Fruit fly (Drosophila melanogaster): ENCODE data around the gene Jon99Fi.
A peak's percentile ranks its signal among the peaks of the same experiment; 100 is the strongest.

Jon99Fi gene

DNA sequence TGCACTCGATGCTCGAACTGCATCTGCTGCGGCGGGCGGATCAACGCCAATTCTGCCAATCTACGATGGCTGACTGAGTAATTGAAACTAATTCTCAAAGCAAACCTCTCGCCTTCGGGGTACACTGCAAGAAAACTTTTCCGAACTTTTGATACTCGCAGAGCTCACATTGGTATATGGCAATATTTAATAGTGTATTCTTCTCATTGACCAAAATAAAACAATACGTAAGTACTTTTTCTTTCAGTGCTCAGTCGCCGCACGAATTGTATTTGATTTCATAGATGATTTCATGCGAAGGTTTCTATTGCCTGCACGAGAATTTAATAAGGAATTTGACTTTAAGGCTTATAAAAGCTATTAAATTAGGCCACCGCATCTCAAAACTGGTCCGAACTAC lies 36.9 kb downstream of the Jon99Fi start:
- peak; percentile 69 for TF ChIP-seq CG6163 (GFP tag; IDR thresholded peaks at IDR 0.05)
- TF ChIP-seq Lpt (GFP tag; optimal IDR thresholded peaks at IDR 0.05), result no peak
- TF ChIP-seq CG8119 (GFP tag; IDR thresholded peaks at IDR 0.05), result peak; percentile 31; the same call in 1 of the 3 replicates
- peak; percentile 54; the same call in 1 of the 3 replicates for TF ChIP-seq eg (GFP tag; IDR thresholded peaks at IDR 0.05)
- TF ChIP-seq CG32006 (GFP tag; optimal IDR thresholded peaks at IDR 0.05), result peak; percentile 27

DNA sequence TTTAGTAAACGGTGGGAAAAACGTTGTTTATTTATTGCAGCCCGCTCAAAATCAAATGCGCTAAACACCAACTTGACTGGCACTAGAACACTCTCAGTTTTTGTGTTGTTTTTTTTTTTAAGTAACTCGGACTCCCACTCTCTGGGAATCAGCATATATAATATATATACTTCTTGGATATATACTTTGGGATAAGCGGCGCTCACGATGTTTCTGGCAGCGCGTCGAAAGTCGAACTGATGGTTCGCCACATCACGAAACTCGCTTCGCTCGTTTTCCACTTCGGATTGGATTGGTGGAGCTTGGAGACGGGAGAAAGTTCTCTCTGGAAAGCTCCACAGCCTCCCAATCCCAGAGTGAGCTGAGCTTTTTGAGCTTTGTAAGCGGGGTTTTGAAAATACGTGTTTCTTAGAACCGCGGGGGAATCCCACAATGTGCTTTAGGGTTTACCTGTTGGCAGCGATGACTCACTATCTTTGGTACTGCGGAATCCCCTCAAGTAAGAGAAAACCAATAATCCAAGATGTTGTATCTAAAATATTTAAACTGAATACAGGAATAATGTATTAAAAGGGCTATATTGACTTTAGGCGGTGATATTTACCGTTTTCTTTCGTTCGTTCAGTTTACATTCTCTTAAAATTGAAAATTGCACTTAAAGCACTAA lies 38.2 kb downstream of the Jon99Fi start, which contains the start of gene jdp:
jdp (minus strand) TSS at position 239 of the 667 bp plus-strand sequence.
- TF ChIP-seq CG16779 (tag; optimal IDR thresholded peaks at IDR 0.05), result peak; percentile 37
- peak; percentile 34 for TF ChIP-seq CG3919 (GFP tag; optimal IDR thresholded peaks at IDR 0.05)
- no peak for TF ChIP-seq fkh (GFP tag; optimal IDR thresholded peaks at IDR 0.05)
- TF ChIP-seq CG6276 (GFP tag; optimal IDR thresholded peaks at IDR 0.05), result peak; percentile 50
- peak; percentile 12 for TF ChIP-seq CG6808 (GFP tag; optimal IDR thresholded peaks at IDR 0.05)
- peak; percentile 46; the same call in 1 of the 3 replicates for TF ChIP-seq CG6163 (GFP tag; IDR thresholded peaks at IDR 0.05)
- TF ChIP-seq Met (GFP tag; optimal IDR thresholded peaks at IDR 0.05), result peak; percentile 8
- TF ChIP-seq topi (GFP tag; optimal IDR thresholded peaks at IDR 0.05), result peak; percentile 16
- TF ChIP-seq vri (GFP tag; optimal IDR thresholded peaks at IDR 0.05), result peak; percentile 11
- no peak for TF ChIP-seq dac (GFP tag; optimal IDR thresholded peaks at IDR 0.05)
- TF ChIP-seq CG34406 (GFP tag; optimal IDR thresholded peaks at IDR 0.05), result no peak
- TF ChIP-seq Sox15 (GFP tag; optimal IDR thresholded peaks at IDR 0.05), result no peak
- TF ChIP-seq CG9139 (GFP tag; optimal IDR thresholded peaks at IDR 0.05), result peak; percentile 24
- peak; percentile 53 for TF ChIP-seq svp (GFP tag)
- peak; percentile 65 for TF ChIP-seq CG15336 (GFP tag; IDR thresholded peaks at IDR 0.05)
- TF ChIP-seq CG8632 (GFP tag; optimal IDR thresholded peaks at IDR 0.05), result no peak
- TF ChIP-seq eg (GFP tag; IDR thresholded peaks at IDR 0.05), result peak; percentile 69; the same call in 2 of the 3 replicates
- TF ChIP-seq achi (GFP tag; optimal IDR thresholded peaks at IDR 0.05), result no peak
- TF ChIP-seq CG7368 (GFP tag; optimal IDR thresholded peaks at IDR 0.05), result no peak
- peak; percentile 18 to 37 for TF ChIP-seq ss (GFP tag; optimal IDR thresholded peaks at IDR 0.05)
- no peak for TF ChIP-seq esn (GFP tag; optimal IDR thresholded peaks at IDR 0.05)
- peak; percentile 4 for TF ChIP-seq spab (GFP tag; optimal IDR thresholded peaks at IDR 0.05)
- no peak for TF ChIP-seq CG10631 (GFP tag; optimal IDR thresholded peaks at IDR 0.05)
- TF ChIP-seq Eip78C (GFP tag), result peak; percentile 87
- peak; percentile 79 for TF ChIP-seq Blimp-1 (GFP tag; optimal IDR thresholded peaks at IDR 0.05)

DNA sequence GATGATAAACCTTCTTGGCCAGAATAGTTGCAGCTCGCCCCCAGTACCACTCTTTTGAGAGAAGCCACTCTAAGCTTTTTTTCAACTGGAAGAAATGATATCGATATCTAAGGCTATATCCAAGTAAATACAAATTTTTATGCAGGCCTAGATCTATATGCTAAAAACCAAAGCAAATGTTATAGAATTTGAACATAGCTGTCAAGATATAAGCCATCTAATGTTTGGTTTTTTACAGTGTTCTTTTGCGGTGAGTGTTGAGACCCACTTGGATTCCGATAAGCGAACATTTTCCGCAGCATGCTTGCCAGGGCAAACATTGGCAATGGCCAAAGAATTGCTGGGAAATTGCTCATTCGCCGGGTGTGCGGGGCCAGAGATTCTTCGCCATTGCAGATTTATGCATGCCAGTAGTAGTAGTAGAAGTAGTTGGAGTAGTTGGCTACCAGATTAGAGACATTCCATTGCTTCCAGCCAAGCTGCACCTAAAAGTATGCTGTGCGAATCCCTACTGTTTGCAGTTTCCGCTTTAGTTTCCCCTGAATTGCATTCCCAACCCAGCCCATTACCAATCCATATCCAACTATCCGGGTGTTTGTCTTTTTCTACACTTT lies 40.0 kb downstream of the Jon99Fi start:
- TF ChIP-seq CG4318 (GFP tag; optimal IDR thresholded peaks at IDR 0.05) (no peak), CG7368 (GFP tag; optimal IDR thresholded peaks at IDR 0.05) (no peak), CG10631 (GFP tag; optimal IDR thresholded peaks at IDR 0.05) (no peak), Hr38 (GFP tag; optimal IDR thresholded peaks at IDR 0.05) (no peak), topi (GFP tag; optimal IDR thresholded peaks at IDR 0.05) (no peak), CG15336 (GFP tag; IDR thresholded peaks at IDR 0.05) (0 out of 2 replicates have a peak, but pooled peaks have one; percentile 34), CG6854 (GFP tag; optimal IDR thresholded peaks at IDR 0.05) (no peak), fd59A (GFP tag; optimal IDR thresholded peaks at IDR 0.05) (no peak), Eip93F (GFP tag; optimal IDR thresholded peaks at IDR 0.05) (no peak), CG1621 (tag; optimal IDR thresholded peaks at IDR 0.05) (no peak), Sox15 (GFP tag; optimal IDR thresholded peaks at IDR 0.05) (no peak), fd85E (GFP tag; optimal IDR thresholded peaks at IDR 0.05) (no peak), Sox102F (GFP tag; optimal IDR thresholded peaks at IDR 0.05) (no peak), CG8632 (GFP tag; optimal IDR thresholded peaks at IDR 0.05) (no peak), CG6808 (GFP tag; optimal IDR thresholded peaks at IDR 0.05) (no peak), svp (GFP tag) (no peak), CG32006 (GFP tag; optimal IDR thresholded peaks at IDR 0.05) (peak; percentile 29), CG3032 (tag; optimal IDR thresholded peaks at IDR 0.05) (no peak), CG31627 (GFP tag; optimal IDR thresholded peaks at IDR 0.05) (no peak), Eip75B (GFP tag; optimal IDR thresholded peaks at IDR 0.05) (no peak), Gug (GFP tag; IDR thresholded peaks at IDR 0.05) (no peak), Sox14 (GFP tag; optimal IDR thresholded peaks at IDR 0.05) (no peak), eg (GFP tag; IDR thresholded peaks at IDR 0.05) (peak; percentile 41; the same call in 1 of the 3 replicates), salr (GFP tag; optimal IDR thresholded peaks at IDR 0.05) (no peak), CG16779 (tag; optimal IDR thresholded peaks at IDR 0.05) (no peak), Eip78C (GFP tag) (peak; percentile 32)

All from whole organism, prepupa.